Worm (Caenorhabditis elegans) whole organism, L4 larva: ENCODE data around the gene egl-43.

Source experiments
- D1046.2 ChIP-seq: fragments of 200-800 bp; sonication (Bioruptor generic); IDR thresholded peaks from 2 replicates; pipeline ENCODE4 v1.3.6; 2022; ENCODE audit warnings: missing genetic modification characterization, missing compliant biosample characterization
- F10B5.3 ChIP-seq: sonication (generic microtip); optimal IDR thresholded peaks from 2 replicates; lab custom pipeline; 2016; ENCODE audit warnings: mild to moderate bottlenecking, missing genetic modification characterization, missing compliant biosample characterization
- F44E2.7 ChIP-seq: fragments of 200-800 bp; sonication (Bioruptor generic); IDR thresholded peaks from 2 replicates; pipeline ENCODE4 v2.1.2; 2022; ENCODE audit warnings: missing genetic modification characterization, missing compliant biosample characterization
- Y105C5A.15 ChIP-seq: fragments of 200-800 bp; sonication (Bioruptor generic); IDR thresholded peaks from 2 replicates; pipeline ENCODE4 v1.3.6; 2022; ENCODE audit warnings: missing genetic modification characterization, missing compliant biosample characterization
- ZK546.5 ChIP-seq, 2 experiments: sonication (generic microtip); optimal IDR thresholded peaks; 2 replicates each; lab custom pipeline; 2017; ENCODE audit warnings: missing biosample characterization in 2 of 2, missing genetic modification characterization in 2 of 2
- arid-1 ChIP-seq: fragments of 200-800 bp; sonication (Bioruptor generic); conservative IDR thresholded peaks from 2 replicates; pipeline ENCODE4 v1.3.6; 2022; ENCODE audit warnings: missing genetic modification reagents, missing genetic modification characterization, missing compliant biosample characterization
- ceh-20 ChIP-seq: fragments of 200-800 bp; sonication (Bioruptor generic); IDR thresholded peaks from 2 replicates; pipeline ENCODE4 v1.3.6; 2022; ENCODE audit warnings: missing genetic modification reagents, missing genetic modification characterization, missing compliant biosample characterization
- ceh-28 ChIP-seq: fragments of 150-350 bp; optimal IDR thresholded peaks from 2 replicates; lab custom pipeline; 2014; ENCODE audit warnings: missing biosample characterization, missing genetic modification reagents, missing genetic modification characterization
- ceh-32 ChIP-seq: sonication (generic microtip); optimal IDR thresholded peaks from 2 replicates; lab custom pipeline; 2016; ENCODE audit warnings: mild to moderate bottlenecking, missing genetic modification characterization, missing compliant biosample characterization; ENCODE audit not compliant: poor library complexity
- ceh-62 ChIP-seq: sonication (generic microtip); optimal IDR thresholded peaks from 2 replicates; lab custom pipeline; 2017; ENCODE audit warnings: missing biosample characterization, missing genetic modification characterization
- ces-1 ChIP-seq: fragments of 150-350 bp; sonication (generic microtip); optimal IDR thresholded peaks from 4 replicates; lab custom pipeline; 2014; ENCODE audit warnings: missing biosample characterization, missing genetic modification reagents, missing genetic modification characterization
- daf-16 ChIP-seq, 3 experiments: sonication (generic microtip); optimal IDR thresholded peaks; 2 replicates each; lab custom pipeline; 2016 to 2017; ENCODE audit warnings: missing genetic modification characterization in 3 of 3, missing genetic modification reagents in 3 of 3, mild to moderate bottlenecking in 2 of 3, missing compliant biosample characterization in 2 of 3, missing biosample characterization in 1 of 3, moderate library complexity in 1 of 3
- dmd-9 ChIP-seq: fragments of 200-800 bp; sonication (Bioruptor generic); IDR thresholded peaks from 2 replicates; pipeline ENCODE4 v1.3.6; 2022; ENCODE audit warnings: missing genetic modification reagents, missing genetic modification characterization, missing compliant biosample characterization
- dpl-1 ChIP-seq: fragments of 150-350 bp; optimal IDR thresholded peaks from 2 replicates; lab custom pipeline; 2014; ENCODE audit warnings: missing biosample characterization, missing genetic modification reagents, missing genetic modification characterization
- duxl-1 ChIP-seq: sonication (generic microtip); optimal IDR thresholded peaks from 2 replicates; lab custom pipeline; 2016; ENCODE audit warnings: mild to moderate bottlenecking, missing genetic modification characterization, moderate library complexity, missing compliant biosample characterization; ENCODE audit not compliant: poor library complexity
- egl-43 ChIP-seq: fragments of 200-800 bp; sonication (Bioruptor generic); IDR thresholded peaks from 2 replicates; pipeline ENCODE4 v1.3.6; 2022; ENCODE audit warnings: missing genetic modification reagents, missing genetic modification characterization, missing compliant biosample characterization
- hif-1 ChIP-seq, 2 experiments: sonication (generic microtip); optimal IDR thresholded peaks; 2 replicates each; lab custom pipeline; 2016 to 2017; ENCODE audit warnings: missing compliant biosample characterization in 2 of 2, missing genetic modification characterization in 2 of 2, missing genetic modification reagents in 2 of 2, missing genotype in 2 of 2, mild to moderate bottlenecking in 1 of 2
- hlh-11 ChIP-seq: fragments of 200-800 bp; sonication (Bioruptor generic); optimal IDR thresholded peaks from 2 replicates; lab custom pipeline; 2018; ENCODE audit warnings: mild to moderate bottlenecking, missing genetic modification characterization, missing compliant biosample characterization
- hlh-30 ChIP-seq: sonication (generic microtip); optimal IDR thresholded peaks from 2 replicates; lab custom pipeline; 2017; ENCODE audit warnings: antibody characterized with exemption, mild to moderate bottlenecking, missing genetic modification characterization, missing compliant biosample characterization; ENCODE audit not compliant: insufficient read depth
- hmg-1.1 ChIP-seq: fragments of 200-800 bp; sonication (Bioruptor generic); IDR thresholded peaks from 2 replicates; pipeline ENCODE4 v1.3.6; 2022; ENCODE audit warnings: missing genetic modification reagents, missing genetic modification characterization, missing compliant biosample characterization
- jun-1 ChIP-seq: fragments of 150-350 bp; optimal IDR thresholded peaks from 2 replicates; lab custom pipeline; 2014; ENCODE audit warnings: missing biosample characterization, missing genetic modification reagents, missing genetic modification characterization
- lin-1 ChIP-seq: fragments of 200-800 bp; sonication (Bioruptor generic); IDR thresholded peaks from 2 replicates; pipeline ENCODE4 v1.3.6; 2022; ENCODE audit warnings: missing genetic modification reagents, missing genetic modification characterization, missing compliant biosample characterization
- lin-13 ChIP-seq: fragments of 150-350 bp; optimal IDR thresholded peaks from 2 replicates; lab custom pipeline; 2014; ENCODE audit warnings: missing biosample characterization, missing genetic modification reagents, missing genetic modification characterization
- lin-39 ChIP-seq: fragments of 150-350 bp; optimal IDR thresholded peaks from 2 replicates; lab custom pipeline; 2014; ENCODE audit warnings: missing biosample characterization, missing genetic modification reagents, missing genetic modification characterization
- lir-3 ChIP-seq: sonication (generic microtip); optimal IDR thresholded peaks from 2 replicates; lab custom pipeline; 2016; ENCODE audit warnings: mild to moderate bottlenecking, missing genetic modification characterization, missing compliant biosample characterization
- madf-5 ChIP-seq, 2 experiments: fragments of 200-800 bp; sonication (Bioruptor generic); IDR thresholded peaks; 2 replicates each; pipeline ENCODE4 v1.3.6; 2022; ENCODE audit warnings: missing compliant biosample characterization in 2 of 2, missing genetic modification characterization in 2 of 2
- madf-9 ChIP-seq: fragments of 200-800 bp; sonication (Bioruptor generic); conservative IDR thresholded peaks from 2 replicates; pipeline ENCODE4 v1.3.6; 2022; ENCODE audit warnings: missing genetic modification reagents, missing genetic modification characterization, missing compliant biosample characterization
- mxl-2 ChIP-seq: fragments of 200-800 bp; sonication (Bioruptor generic); conservative IDR thresholded peaks from 2 replicates; pipeline ENCODE4 v1.3.6; 2022; ENCODE audit warnings: missing genetic modification reagents, missing genetic modification characterization, missing compliant biosample characterization
- nhr-102 ChIP-seq: sonication (generic microtip); optimal IDR thresholded peaks from 2 replicates; lab custom pipeline; 2016; ENCODE audit warnings: mild to moderate bottlenecking, missing genetic modification characterization, moderate library complexity, missing compliant biosample characterization
- nhr-11 ChIP-seq: fragments of 150-350 bp; optimal IDR thresholded peaks from 2 replicates; lab custom pipeline; 2014; ENCODE audit warnings: missing biosample characterization, missing genetic modification characterization
- nhr-111 ChIP-seq: fragments of 200-800 bp; sonication (Bioruptor generic); optimal IDR thresholded peaks from 2 replicates; lab custom pipeline; 2018; ENCODE audit warnings: mild to moderate bottlenecking, missing genetic modification characterization, missing compliant biosample characterization
- nhr-237 ChIP-seq: sonication (generic microtip); optimal IDR thresholded peaks from 2 replicates; lab custom pipeline; 2017; ENCODE audit warnings: missing biosample characterization, missing genetic modification characterization
- nhr-41 ChIP-seq: fragments of 200-800 bp; sonication (Bioruptor generic); IDR thresholded peaks from 2 replicates; pipeline ENCODE4 v1.3.6; 2022; ENCODE audit warnings: missing genetic modification reagents, missing genetic modification characterization, missing compliant biosample characterization
- nhr-42 ChIP-seq: fragments of 200-800 bp; sonication (Bioruptor generic); IDR thresholded peaks from 2 replicates; pipeline ENCODE4 v1.3.6; 2022; ENCODE audit warnings: missing genetic modification characterization, missing compliant biosample characterization
- nhr-48 ChIP-seq: sonication (generic microtip); optimal IDR thresholded peaks from 2 replicates; lab custom pipeline; 2016; ENCODE audit warnings: mild to moderate bottlenecking, missing genetic modification characterization, missing compliant biosample characterization
- nhr-6 ChIP-seq: fragments of 150-350 bp; optimal IDR thresholded peaks from 2 replicates; lab custom pipeline; 2014; ENCODE audit warnings: missing biosample characterization, missing genetic modification characterization
- nhr-76 ChIP-seq: fragments of 150-350 bp; optimal IDR thresholded peaks from 2 replicates; lab custom pipeline; 2014; ENCODE audit warnings: missing biosample characterization, missing genetic modification characterization
- pqm-1 ChIP-seq: sonication (generic microtip); optimal IDR thresholded peaks from 2 replicates; lab custom pipeline; 2017; ENCODE audit warnings: missing biosample characterization, missing genetic modification characterization
- saeg-2 ChIP-seq: fragments of 200-800 bp; sonication (Bioruptor generic); IDR thresholded peaks from 2 replicates; pipeline ENCODE4 v1.3.6; 2022; ENCODE audit warnings: missing genetic modification reagents, missing genetic modification characterization, missing compliant biosample characterization
- set-16 ChIP-seq: fragments of 200-800 bp; sonication (Bioruptor generic); IDR thresholded peaks from 2 replicates; pipeline ENCODE4 v1.3.6; 2022; ENCODE audit warnings: missing genetic modification reagents, missing genetic modification characterization, missing compliant biosample characterization
- skn-1 ChIP-seq: fragments of 150-350 bp; optimal IDR thresholded peaks from 2 replicates; lab custom pipeline; 2014; ENCODE audit warnings: missing biosample characterization, missing genetic modification characterization
- snpc-1.2 ChIP-seq: fragments of 200-800 bp; sonication (Bioruptor generic); IDR thresholded peaks from 2 replicates; pipeline ENCODE4 v1.3.6; 2022; ENCODE audit warnings: missing genetic modification reagents, missing genetic modification characterization, missing compliant biosample characterization
- snpc-4 ChIP-seq: fragments of 150-350 bp; optimal IDR thresholded peaks from 2 replicates; lab custom pipeline; 2014; ENCODE audit warnings: missing biosample characterization, missing genetic modification characterization
- spr-1 ChIP-seq: sonication (generic microtip); optimal IDR thresholded peaks from 2 replicates; lab custom pipeline; 2016; ENCODE audit warnings: mild to moderate bottlenecking, missing genetic modification characterization, missing compliant biosample characterization
- tra-1 ChIP-seq: fragments of 200-800 bp; sonication (Bioruptor generic); IDR thresholded peaks from 2 replicates; pipeline ENCODE4 v1.3.6; 2022; ENCODE audit warnings: missing genetic modification reagents, missing genetic modification characterization, missing compliant biosample characterization
- unc-62 ChIP-seq, 3 experiments: fragments of 150-350 bp in 1 of 3; sonication (generic microtip); optimal IDR thresholded peaks in 2 of 3; peaks in 1 of 3; 1 replicate in 1 of 3; 2 replicates in 2 of 3; lab custom pipeline; 2014 to 2017; ENCODE audit warnings: missing biosample characterization in 3 of 3, missing genetic modification characterization in 3 of 3, missing genetic modification reagents in 3 of 3, missing genotype in 1 of 3
- zag-1 ChIP-seq: fragments of 150-350 bp; optimal IDR thresholded peaks from 2 replicates; lab custom pipeline; 2014; ENCODE audit warnings: missing biosample characterization, missing genetic modification characterization
- zip-11 ChIP-seq: fragments of 200-800 bp; sonication (Bioruptor generic); IDR thresholded peaks from 2 replicates; pipeline ENCODE4 v1.3.6; 2022; ENCODE audit warnings: missing genetic modification characterization, missing compliant biosample characterization
- zip-2 ChIP-seq: fragments of 150-350 bp; optimal IDR thresholded peaks from 2 replicates; lab custom pipeline; 2014; ENCODE audit warnings: missing biosample characterization, missing genetic modification characterization
- ztf-11 ChIP-seq: fragments of 150-350 bp; optimal IDR thresholded peaks from 2 replicates; lab custom pipeline; 2014; ENCODE audit warnings: missing biosample characterization, missing genetic modification characterization

The egl-43 gene

DNA sequence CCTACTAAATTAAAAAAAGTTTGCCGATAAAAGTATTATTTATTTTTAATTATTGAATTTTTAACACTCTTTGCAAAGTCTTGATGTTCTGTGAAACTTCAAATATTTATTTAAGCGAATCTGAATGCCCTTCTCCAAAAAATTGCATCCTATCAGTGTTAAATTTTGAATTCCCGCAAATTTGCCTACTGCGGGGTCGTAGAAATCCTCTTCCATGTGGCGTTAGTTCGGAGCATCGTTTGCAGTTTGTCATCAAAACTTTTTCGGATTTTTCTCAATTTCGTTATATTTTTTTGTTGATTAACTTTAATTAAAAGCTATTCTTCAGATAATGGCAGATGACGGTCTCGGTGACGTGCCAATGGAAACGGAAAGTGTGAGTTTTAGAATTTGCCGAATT, 14.6 kb upstream of the egl-43 start, which contains the start of gene ufd-3 (continued):
- no peak for TF ChIP-seq spr-1 (tag; lab: Kevin White, UChicago)
- TF ChIP-seq saeg-2 (GFP tag; lab: Robert Waterston, UW), result no peak
- TF ChIP-seq unc-62 (GFP tag; optimal IDR thresholded peaks at IDR 0.05 in 1 of 2; lab: Kevin White, UChicago), result peak in 1 of 2 experiments; percentile 89
- no peak for TF ChIP-seq unc-62 (tag; optimal IDR thresholded peaks at IDR 0.05; lab: Kevin White, UChicago)
- no peak for TF ChIP-seq ceh-62 (tag; lab: Kevin White, UChicago)
- TF ChIP-seq tra-1 (GFP tag; lab: Robert Waterston, UW), result no peak; the same call in 1 of the 2 replicates
- TF ChIP-seq pqm-1 (tag; lab: Kevin White, UChicago), result no peak
- peak; percentile 28 for TF ChIP-seq lin-13 (GFP tag; lab: Kevin White, UChicago)
- TF ChIP-seq ceh-28, result no peak
- peak; percentile 82 for TF ChIP-seq nhr-11
- no peak for TF ChIP-seq mxl-2 (GFP tag; lab: Robert Waterston, UW)
- TF ChIP-seq hlh-11 (tag; lab: Kevin White, UChicago), result peak; percentile 53
- peak in 1 of 2 experiments; percentile 31 for TF ChIP-seq daf-16 (GFP tag; optimal IDR thresholded peaks at IDR 0.05; lab: Kevin White, UChicago)
- TF ChIP-seq daf-16 (tag; optimal IDR thresholded peaks at IDR 0.05; lab: Kevin White, UChicago), result peak; percentile 15
- TF ChIP-seq hif-1 (tag; optimal IDR thresholded peaks at IDR 0.05; lab: Kevin White, UChicago), result peak in 1 of 2 experiments; percentile 92
- no peak for TF ChIP-seq snpc-1.2 (GFP tag; lab: Robert Waterston, UW)
- TF ChIP-seq ces-1 (GFP tag; lab: Kevin White, UChicago), result no peak
- no peak for TF ChIP-seq ztf-11 (tag; lab: Kevin White, UChicago)
- no peak for TF ChIP-seq ZK546.5 (tag; optimal IDR thresholded peaks at IDR 0.05; lab: Kevin White, UChicago)
- no peak for TF ChIP-seq F10B5.3 (tag; lab: Kevin White, UChicago)
- no peak for TF ChIP-seq snpc-4
- TF ChIP-seq D1046.2 (GFP tag; lab: Robert Waterston, UW), result no peak
- no peak for TF ChIP-seq nhr-111
- no peak for TF ChIP-seq lin-1 (GFP tag; lab: Robert Waterston, UW)
- 0 out of 2 replicates have a peak, but pooled peaks have one; percentile 18 for TF ChIP-seq ceh-20 (GFP tag; lab: Robert Waterston, UW)
- no peak for TF ChIP-seq set-16
- TF ChIP-seq duxl-1 (tag; lab: Kevin White, UChicago), result peak; percentile 6
- TF ChIP-seq Y105C5A.15, result no peak
- peak in 1 of 2 experiments; percentile 14; a peak in 1 of 4 replicates for TF ChIP-seq madf-5 (GFP tag; IDR thresholded peaks at IDR 0.05; lab: Robert Waterston, UW)
- no peak for TF ChIP-seq jun-1 (tag; lab: Kevin White, UChicago)
- TF ChIP-seq nhr-41 (GFP tag; lab: Robert Waterston, UW), result no peak
- no peak for TF ChIP-seq zip-2 (tag; lab: Kevin White, UChicago)
- no peak for TF ChIP-seq F44E2.7
- peak; percentile 61; the same call in 1 of the 2 replicates for TF ChIP-seq madf-9 (GFP tag; lab: Robert Waterston, UW)
- TF ChIP-seq lin-39 (tag; lab: Kevin White, UChicago), result no peak
- TF ChIP-seq nhr-76 (tag; lab: Kevin White, UChicago), result no peak
- TF ChIP-seq nhr-42, result no peak
- TF ChIP-seq hlh-30 (tag; lab: Kevin White, UChicago), result peak; percentile 59
- peak; percentile 20 for TF ChIP-seq nhr-48 (tag; lab: Kevin White, UChicago)
- peak; percentile 80 for TF ChIP-seq nhr-6 (tag; lab: Kevin White, UChicago)
- TF ChIP-seq nhr-237 (tag; lab: Kevin White, UChicago), result no peak
- TF ChIP-seq lir-3, result no peak
- TF ChIP-seq dpl-1, result peak; percentile 98
- TF ChIP-seq arid-1 (GFP tag; lab: Robert Waterston, UW), result 0 out of 2 replicates have a peak, but pooled peaks have one; percentile 15
- no peak for TF ChIP-seq hmg-1.1 (GFP tag; lab: Robert Waterston, UW)
- TF ChIP-seq ceh-32, result no peak
- no peak for TF ChIP-seq zip-11 (GFP tag; lab: Robert Waterston, UW)
- TF ChIP-seq egl-43 (GFP tag; lab: Robert Waterston, UW), result no peak
- peak; percentile 81 for TF ChIP-seq dmd-9 (GFP tag; lab: Robert Waterston, UW)
- peak; percentile 46 for TF ChIP-seq nhr-102 (tag; lab: Kevin White, UChicago)
- no peak for TF ChIP-seq skn-1 (tag; lab: Kevin White, UChicago)
- TF ChIP-seq zag-1 (tag; lab: Kevin White, UChicago), result no peak
